Fruit fly (Drosophila melanogaster): ENCODE results near the gene Drsl6.

DNA sequence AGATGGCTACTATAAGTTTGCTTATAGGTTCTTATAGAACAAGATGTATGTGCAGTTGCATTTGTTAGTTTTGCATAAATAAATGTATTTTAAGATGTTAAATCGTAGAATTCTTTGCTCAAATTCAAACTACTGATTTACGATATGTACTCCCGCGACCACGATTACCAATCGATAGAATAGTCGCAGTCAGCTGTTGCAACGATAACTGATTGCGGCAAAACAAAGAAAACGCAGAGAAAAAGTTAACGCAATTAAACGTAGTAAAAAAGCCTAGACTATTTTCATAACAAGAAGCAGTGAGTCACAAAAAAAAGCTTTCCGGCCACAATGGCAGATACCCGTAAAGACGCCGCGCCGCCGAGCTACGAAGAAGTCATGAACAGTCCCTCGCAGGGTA is 40.3 kb upstream of the Drsl6 start, which contains the start of gene CG12012:
- TF ChIP-seq usp (GFP tag; optimal IDR thresholded peaks at IDR 0.05) (no peak), Dll (optimal IDR thresholded peaks at IDR 0.05) (no peak), EcR (GFP tag; optimal IDR thresholded peaks at IDR 0.05) (no peak), psq (optimal IDR thresholded peaks at IDR 0.05) (no peak), pan (optimal IDR thresholded peaks at IDR 0.05) (no peak), CG8478 (optimal IDR thresholded peaks at IDR 0.05) (no peak)

All from whole organism.